Worm (Caenorhabditis elegans) whole organism, L1 larva: ENCODE data around the gene sri-21.

Source experiments
- aha-1 ChIP-seq: fragments of 150-350 bp; optimal IDR thresholded peaks from 2 replicates; lab custom pipeline; 2014; ENCODE audit warnings: missing biosample characterization, missing genetic modification characterization
- ces-1 ChIP-seq: fragments of 150-350 bp; optimal IDR thresholded peaks from 2 replicates; lab custom pipeline; 2014; ENCODE audit warnings: missing biosample characterization, missing genetic modification reagents, missing genetic modification characterization
- elt-2 ChIP-seq: sonication (generic microtip); optimal IDR thresholded peaks from 2 replicates; lab custom pipeline; 2016; ENCODE audit warnings: missing genetic modification characterization, mild to moderate bottlenecking, inconsistent platforms, missing compliant biosample characterization, missing genetic modification reagents
- mep-1 ChIP-seq: fragments of 150-350 bp; optimal IDR thresholded peaks from 2 replicates; lab custom pipeline; 2014; ENCODE audit warnings: missing biosample characterization, missing genetic modification characterization
- nhr-12 ChIP-seq: sonication (generic microtip); optimal IDR thresholded peaks from 2 replicates; lab custom pipeline; 2017; ENCODE audit warnings: missing biosample characterization, missing genetic modification characterization
- nhr-237 ChIP-seq: fragments of 150-350 bp; optimal IDR thresholded peaks from 2 replicates; lab custom pipeline; 2014; ENCODE audit warnings: missing biosample characterization, missing genetic modification characterization
- zag-1 ChIP-seq: fragments of 150-350 bp; optimal IDR thresholded peaks from 2 replicates; lab custom pipeline; 2014; ENCODE audit warnings: missing biosample characterization, missing genetic modification characterization

DNA sequence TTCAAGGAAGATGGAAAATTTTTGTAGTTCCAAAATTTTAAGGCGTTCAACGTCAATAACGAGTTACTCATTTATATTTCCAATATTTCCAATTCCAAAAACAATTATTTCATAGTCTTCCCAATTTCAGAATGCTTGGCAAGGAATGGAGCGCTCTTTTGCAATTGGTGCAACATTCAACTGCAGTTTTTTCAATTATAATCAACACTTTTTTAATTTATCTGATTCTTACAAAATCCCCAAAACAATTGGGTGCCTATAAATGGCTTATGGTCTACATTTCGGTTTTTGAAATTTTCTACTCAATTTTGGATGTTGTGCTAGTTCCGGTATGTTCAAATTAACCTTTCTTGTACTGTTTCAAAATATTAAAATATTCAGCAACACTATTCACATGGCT lies 42.0 kb upstream of the sri-21 start, which contains the start of gene str-225:
- TF ChIP-seq ces-1 (GFP tag; lab: Kevin White, UChicago) (no peak), zag-1 (tag; lab: Kevin White, UChicago) (no peak), elt-2 (tag; lab: Kevin White, UChicago) (no peak), mep-1 (no peak), nhr-12 (tag; lab: Kevin White, UChicago) (no peak), aha-1 (tag; lab: Kevin White, UChicago) (no peak), nhr-237 (tag; lab: Kevin White, UChicago) (no peak)
